Fruit fly (Drosophila melanogaster): ENCODE data around the gene Nab2.
A peak's percentile ranks its signal among the peaks of the same experiment; 100 is the strongest.

The Nab2 gene

DNA sequence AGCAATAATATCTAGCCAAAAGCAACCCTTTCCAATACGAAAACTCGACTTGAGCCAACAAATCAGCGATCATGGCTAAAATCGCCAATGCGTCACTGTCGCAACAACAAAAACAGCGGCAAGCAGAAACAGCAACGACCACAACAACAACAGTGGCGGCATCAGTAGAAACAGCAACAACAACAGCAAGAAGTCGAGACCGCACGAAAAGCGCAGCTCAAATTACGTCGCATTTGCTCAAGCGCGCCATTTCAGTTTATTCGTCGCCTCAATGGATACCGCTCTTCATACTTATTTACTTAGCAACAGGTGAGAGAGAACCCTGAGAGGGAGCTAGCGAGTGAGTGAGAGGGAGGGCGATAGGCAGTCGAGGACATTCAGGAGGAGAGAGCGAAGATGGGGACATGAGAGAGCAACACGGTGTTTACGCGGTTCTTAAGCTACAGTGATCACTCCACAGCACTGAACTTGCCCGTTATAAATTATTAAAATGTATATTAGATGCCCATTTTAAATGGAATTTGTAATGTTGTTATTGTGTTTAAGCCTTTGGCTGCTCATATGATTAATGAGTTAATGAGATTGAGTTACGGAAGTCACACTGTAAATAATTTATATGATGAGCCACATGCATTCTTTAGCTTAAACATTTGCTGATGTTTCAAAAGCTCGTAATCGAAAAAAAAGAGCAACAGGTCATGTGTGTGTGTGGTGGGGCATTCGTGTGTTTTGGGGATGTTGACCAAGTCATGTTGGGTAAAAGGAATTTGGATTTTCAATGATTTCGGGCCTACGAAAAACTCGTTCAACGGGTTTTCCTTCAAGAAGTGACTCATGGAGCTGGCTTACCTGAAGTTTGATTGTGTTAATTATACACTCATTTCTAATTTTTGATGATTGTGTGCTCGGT lies 22.4 kb downstream of the Nab2 start:
- TF ChIP-seq net (GFP tag; optimal IDR thresholded peaks at IDR 0.05), result peak; percentile 97
- TF ChIP-seq Eip78C (GFP tag), result peak; percentile 100
- peak; percentile 99 for TF ChIP-seq Sox14 (GFP tag; optimal IDR thresholded peaks at IDR 0.05)
- peak; percentile 99 for TF ChIP-seq CG31627 (GFP tag; optimal IDR thresholded peaks at IDR 0.05)
- peak; percentile 72 for TF ChIP-seq dac (GFP tag; optimal IDR thresholded peaks at IDR 0.05)
- peak; percentile 99 for TF ChIP-seq Met (GFP tag; optimal IDR thresholded peaks at IDR 0.05)
- TF ChIP-seq CG34406 (GFP tag; optimal IDR thresholded peaks at IDR 0.05), result peak; percentile 98
- TF ChIP-seq Gug (GFP tag; IDR thresholded peaks at IDR 0.05), result peak; percentile 91
- peak; percentile 98 for TF ChIP-seq Ets21C (GFP tag; optimal IDR thresholded peaks at IDR 0.05)
- TF ChIP-seq topi (GFP tag; optimal IDR thresholded peaks at IDR 0.05), result peak; percentile 99
- no peak for TF ChIP-seq Hr38 (GFP tag; optimal IDR thresholded peaks at IDR 0.05)
- peak; percentile 98 for TF ChIP-seq OdsH (GFP tag; optimal IDR thresholded peaks at IDR 0.05)
- peak; percentile 88 for TF ChIP-seq CG16779 (tag; optimal IDR thresholded peaks at IDR 0.05)
- TF ChIP-seq CG8119 (GFP tag; IDR thresholded peaks at IDR 0.05), result peak; percentile 89
- peak; percentile 96 for TF ChIP-seq dsx (GFP tag; optimal IDR thresholded peaks at IDR 0.05; ENCODE audit: poor library complexity, severe bottlenecking)
- peak; percentile 78 for TF ChIP-seq CG4318 (GFP tag; optimal IDR thresholded peaks at IDR 0.05)
- peak; percentile 92 for TF ChIP-seq fd85E (GFP tag; optimal IDR thresholded peaks at IDR 0.05)
- peak; percentile 99 for TF ChIP-seq esn (GFP tag; optimal IDR thresholded peaks at IDR 0.05)
- peak; percentile 87 for TF ChIP-seq CG6854 (GFP tag; optimal IDR thresholded peaks at IDR 0.05)
- peak; percentile 99 for TF ChIP-seq Smox (GFP tag; optimal IDR thresholded peaks at IDR 0.05)
- TF ChIP-seq vri (GFP tag; optimal IDR thresholded peaks at IDR 0.05), result peak; percentile 99
- peak; percentile 96 for TF ChIP-seq achi (GFP tag; optimal IDR thresholded peaks at IDR 0.05)
- peak; percentile 83 for TF ChIP-seq CG8319 (GFP tag; optimal IDR thresholded peaks at IDR 0.05)
- TF ChIP-seq acj6 (GFP tag; optimal IDR thresholded peaks at IDR 0.05), result peak; percentile 99
- peak; percentile 98 for TF ChIP-seq CG10631 (GFP tag; optimal IDR thresholded peaks at IDR 0.05)
- peak; percentile 99 for TF ChIP-seq Sox102F (GFP tag; optimal IDR thresholded peaks at IDR 0.05)
- TF ChIP-seq CG6792 (GFP tag; optimal IDR thresholded peaks at IDR 0.05), result peak; percentile 99
- TF ChIP-seq CG8632 (GFP tag; optimal IDR thresholded peaks at IDR 0.05), result peak; percentile 97
- peak; percentile 98 for TF ChIP-seq Eip93F (GFP tag; optimal IDR thresholded peaks at IDR 0.05)
- TF ChIP-seq CG11762 (GFP tag; optimal IDR thresholded peaks at IDR 0.05; ENCODE audit: insufficient read depth), result peak; percentile 96
- TF ChIP-seq CG3032 (tag; optimal IDR thresholded peaks at IDR 0.05), result peak; percentile 95
- TF ChIP-seq fkh (GFP tag; optimal IDR thresholded peaks at IDR 0.05), result peak; percentile 69
- TF ChIP-seq spab (GFP tag; optimal IDR thresholded peaks at IDR 0.05), result peak; percentile 96
- TF ChIP-seq CG9139 (GFP tag; optimal IDR thresholded peaks at IDR 0.05), result peak; percentile 89
- peak; percentile 92 for TF ChIP-seq CG15336 (GFP tag; IDR thresholded peaks at IDR 0.05)
- peak; percentile 100 for TF ChIP-seq svp (GFP tag)
- peak; percentile 92 for TF ChIP-seq CG32006 (GFP tag; optimal IDR thresholded peaks at IDR 0.05)
- TF ChIP-seq Eip75B (GFP tag; optimal IDR thresholded peaks at IDR 0.05), result peak; percentile 99
- peak; percentile 91 to 97 for TF ChIP-seq salr (GFP tag; optimal IDR thresholded peaks at IDR 0.05)
- TF ChIP-seq Ets96B (tag; optimal IDR thresholded peaks at IDR 0.05), result peak; percentile 97
- peak; percentile 98 for TF ChIP-seq pdm3 (GFP tag; optimal IDR thresholded peaks at IDR 0.05)
- peak; percentile 99 for TF ChIP-seq cyc (GFP tag; optimal IDR thresholded peaks at IDR 0.05)
- TF ChIP-seq CG7368 (GFP tag; optimal IDR thresholded peaks at IDR 0.05), result peak; percentile 94
- TF ChIP-seq CG11294 (GFP tag; IDR thresholded peaks at IDR 0.05), result peak; percentile 89
- peak; percentile 89 for TF ChIP-seq Lpt (GFP tag; optimal IDR thresholded peaks at IDR 0.05)
- peak; percentile 98 for TF ChIP-seq CG6163 (GFP tag; IDR thresholded peaks at IDR 0.05)
- peak; percentile 93 for TF ChIP-seq Blimp-1 (GFP tag; optimal IDR thresholded peaks at IDR 0.05)
- peak; percentile 96 for TF ChIP-seq CG10669 (GFP tag; optimal IDR thresholded peaks at IDR 0.05)
- peak; percentile 99 for TF ChIP-seq Hr39 (GFP tag; optimal IDR thresholded peaks at IDR 0.05)
- peak; percentile 94 for TF ChIP-seq eg (GFP tag; IDR thresholded peaks at IDR 0.05)

Data from whole organism, prepupa.